Worm (Caenorhabditis elegans): Measurements from ENCODE around the gene rfth-1.

ce11 chrIV:4557731-4558130, 46.6 kb upstream of the rfth-1 start:
- TF ChIP-seq fos-1 (tag; optimal IDR thresholded peaks at IDR 0.05) (no peak), nhr-76 (tag; optimal IDR thresholded peaks at IDR 0.05) (no peak)

Measured in whole organism, L1 larva.